Worm (Caenorhabditis elegans): ENCODE data around the gene prcc-1.

Gene prcc-1

DNA sequence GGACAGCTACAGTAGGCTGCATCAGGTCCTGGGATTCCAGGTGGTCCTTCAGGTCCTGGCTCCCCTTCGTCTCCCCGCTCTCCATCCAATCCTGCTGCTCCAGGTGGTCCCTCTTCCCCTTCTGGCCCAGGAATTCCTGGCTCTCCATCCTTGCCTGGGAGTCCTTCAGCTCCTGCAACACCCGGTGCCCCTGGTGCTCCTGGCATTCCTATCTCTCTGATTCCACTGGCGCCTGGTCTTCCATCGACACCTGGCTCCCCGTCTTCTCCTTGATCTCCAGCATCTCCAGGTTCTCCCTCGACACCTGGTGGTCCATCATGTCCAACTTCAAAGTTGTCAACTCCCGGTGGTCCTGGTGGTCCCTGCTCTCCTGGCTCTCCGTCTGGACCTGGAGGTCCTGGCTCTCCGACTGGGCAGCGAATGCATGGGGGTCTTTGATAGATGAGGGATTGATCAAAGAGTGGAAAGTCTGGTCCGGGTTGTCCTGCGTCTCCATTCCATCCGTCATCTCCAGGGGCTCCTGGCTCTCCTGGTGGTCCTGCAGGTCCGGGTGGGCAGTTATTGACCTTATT is 3.8 kb downstream of the prcc-1 start:
- no peak for TF ChIP-seq ceh-8 (GFP tag; optimal IDR thresholded peaks at IDR 0.05)
- TF ChIP-seq ets-5 (GFP tag; IDR thresholded peaks at IDR 0.05): no peak
- TF ChIP-seq egl-13 (tag; optimal IDR thresholded peaks at IDR 0.05): no peak
- no peak for TF ChIP-seq snu-23 (GFP tag; optimal IDR thresholded peaks at IDR 0.05)
- TF ChIP-seq lin-13 (GFP tag; optimal IDR thresholded peaks at IDR 0.05): no peak
- no peak for TF ChIP-seq zip-4 (GFP tag; optimal IDR thresholded peaks at IDR 0.05)

DNA sequence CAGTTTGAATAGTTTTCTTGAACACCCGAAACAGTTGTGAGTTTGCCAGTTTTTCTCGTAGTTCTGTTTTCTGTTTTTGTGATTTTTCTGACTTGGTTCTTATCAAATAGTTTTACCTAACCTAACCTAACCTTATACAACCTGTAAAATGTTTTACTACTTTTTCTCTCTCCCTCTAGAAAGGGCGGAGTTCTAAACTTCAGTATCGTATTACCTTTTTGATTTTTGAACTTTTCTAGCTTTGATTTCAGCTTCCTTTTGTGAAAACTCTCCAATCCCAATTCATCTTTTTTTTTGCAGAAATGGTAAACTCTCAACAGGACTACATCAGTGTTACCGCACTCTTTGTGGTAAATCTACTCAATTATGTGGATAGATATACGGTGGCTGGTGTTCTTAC is 6.9 kb downstream of the prcc-1 start, which contains the start of gene spin-2:
Gene spin-2, plus strand, starts transcription at position 301 of the 400 bp plus-strand sequence.
- TF ChIP-seq ztf-11 (tag; optimal IDR thresholded peaks at IDR 0.05): no peak
- TF ChIP-seq nhr-20 (tag; optimal IDR thresholded peaks at IDR 0.05): no peak
- TF ChIP-seq pag-3 (tag; optimal IDR thresholded peaks at IDR 0.05; ENCODE audit: borderline replicate concordance, insufficient read depth): no peak
- TF ChIP-seq mep-1 (tag; optimal IDR thresholded peaks at IDR 0.05): no peak
- no peak for TF ChIP-seq xbp-1 (tag; optimal IDR thresholded peaks at IDR 0.05)
- no peak for TF ChIP-seq sup-37 (GFP tag; optimal IDR thresholded peaks at IDR 0.05)
- no peak for TF ChIP-seq mdl-1 (tag; optimal IDR thresholded peaks at IDR 0.05)
- no peak for TF ChIP-seq hlh-4 (tag; optimal IDR thresholded peaks at IDR 0.05)
- TF ChIP-seq unc-130 (tag; optimal IDR thresholded peaks at IDR 0.05): no peak
- no peak for TF ChIP-seq egl-27 (tag; optimal IDR thresholded peaks at IDR 0.05)
- TF ChIP-seq nhr-12 (tag; optimal IDR thresholded peaks at IDR 0.05): no peak
- no peak for TF ChIP-seq ceh-82 (tag; optimal IDR thresholded peaks at IDR 0.05)

DNA sequence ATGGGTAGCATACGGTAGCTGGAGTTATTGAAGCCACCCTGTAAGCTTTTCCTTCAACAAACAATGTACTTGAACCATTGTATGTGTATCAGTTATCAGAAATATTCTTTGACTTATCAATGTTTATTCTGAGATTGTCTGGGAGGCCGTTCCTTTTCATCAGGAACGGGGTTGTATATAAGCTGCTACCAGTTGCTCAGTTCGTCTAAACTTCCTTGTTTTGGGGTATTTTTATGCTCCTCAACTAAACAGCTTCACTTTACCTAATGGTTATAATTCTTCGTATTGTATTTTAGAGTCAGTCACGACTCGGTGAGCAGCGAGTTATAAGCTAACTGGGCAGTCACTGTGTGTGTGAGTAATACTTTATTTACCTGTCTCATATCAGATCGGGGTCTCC is 7.9 kb downstream of the prcc-1 start:
- TF ChIP-seq lir-3 (tag; optimal IDR thresholded peaks at IDR 0.05; ENCODE audit: poor library complexity): no peak
- no peak for TF ChIP-seq egl-13 (tag; optimal IDR thresholded peaks at IDR 0.05)
- TF ChIP-seq nhr-71 (tag; optimal IDR thresholded peaks at IDR 0.05): no peak
- no peak for TF ChIP-seq lin-39 (tag; optimal IDR thresholded peaks at IDR 0.05)
- TF ChIP-seq pqm-1 (tag; optimal IDR thresholded peaks at IDR 0.05): no peak
- TF ChIP-seq sptf-1 (tag; optimal IDR thresholded peaks at IDR 0.05): no peak
- no peak for TF ChIP-seq efl-3 (GFP tag; optimal IDR thresholded peaks at IDR 0.05)

DNA sequence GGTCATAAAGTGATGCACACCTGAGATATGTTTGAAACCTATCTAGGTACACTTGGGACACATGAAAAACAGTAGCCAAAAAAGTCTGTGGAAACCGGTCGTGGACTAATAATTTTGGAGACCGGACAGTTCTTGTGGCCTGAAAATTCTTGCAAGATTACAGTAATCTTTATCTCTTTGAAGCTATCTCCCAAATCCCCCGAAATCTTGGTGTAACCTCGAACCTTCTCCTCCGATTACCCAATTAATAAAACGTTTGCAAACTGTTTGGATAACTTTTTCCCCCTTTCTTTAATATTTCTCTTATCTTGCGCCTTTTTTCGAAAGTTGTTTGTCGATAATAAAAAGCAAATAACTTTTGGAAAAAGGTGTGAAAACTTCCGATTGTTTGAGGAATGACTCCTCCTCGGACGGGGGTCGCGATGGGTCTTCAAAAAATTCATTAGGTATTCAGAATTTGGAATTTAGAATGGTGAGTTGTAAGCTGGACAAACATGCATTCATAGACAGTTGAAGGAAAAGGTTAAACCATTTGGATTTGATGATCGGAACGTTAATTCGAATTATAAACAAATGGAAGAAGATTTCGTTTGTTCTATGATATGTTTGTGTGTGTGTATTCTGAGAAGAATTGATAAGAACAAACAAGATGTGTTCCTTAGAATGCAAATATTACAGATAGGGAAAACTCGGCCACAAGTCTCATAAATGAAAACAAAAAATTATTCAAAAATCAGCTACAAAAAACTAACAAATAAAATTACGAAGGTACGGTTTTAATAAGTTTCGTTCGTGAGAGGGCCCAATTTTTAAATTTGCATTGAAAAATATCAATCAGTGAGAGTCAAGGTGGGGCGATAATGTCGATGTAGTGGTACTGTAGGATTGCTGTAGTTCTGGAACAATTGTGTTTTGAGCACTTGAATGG is 10.5 kb downstream of the prcc-1 start:
- no peak for TF ChIP-seq fkh-4 (tag; optimal IDR thresholded peaks at IDR 0.05; ENCODE audit: borderline replicate concordance)
- no peak for TF ChIP-seq nhr-84 (tag; optimal IDR thresholded peaks at IDR 0.05)
- TF ChIP-seq isw-1 (GFP tag; IDR thresholded peaks at IDR 0.05): no peak
- no peak for TF ChIP-seq lsy-2 (tag; optimal IDR thresholded peaks at IDR 0.05)
- peak; percentile 67 for TF ChIP-seq ama-1 (optimal IDR thresholded peaks at IDR 0.05)
- no peak for TF ChIP-seq ets-5 (GFP tag; IDR thresholded peaks at IDR 0.05)
- peak; percentile 24 for TF ChIP-seq snu-23 (GFP tag; optimal IDR thresholded peaks at IDR 0.05)
- peak; percentile 4 for TF ChIP-seq blmp-1 (tag; optimal IDR thresholded peaks at IDR 0.05)
- no peak for TF ChIP-seq pqm-1 (tag; optimal IDR thresholded peaks at IDR 0.05)
- TF ChIP-seq nhr-71 (tag; optimal IDR thresholded peaks at IDR 0.05): peak; percentile 48
- TF ChIP-seq hlh-17 (GFP tag; optimal IDR thresholded peaks at IDR 0.05; ENCODE audit: borderline replicate concordance): no peak
- TF ChIP-seq unc-86 (tag; optimal IDR thresholded peaks at IDR 0.05): no peak
- TF ChIP-seq nhr-20 (tag; optimal IDR thresholded peaks at IDR 0.05): peak; percentile 32
- TF ChIP-seq sup-37 (GFP tag; optimal IDR thresholded peaks at IDR 0.05): no peak
- no peak for TF ChIP-seq F16B12.6 (tag; optimal IDR thresholded peaks at IDR 0.05)
- TF ChIP-seq lin-35 (GFP tag; optimal IDR thresholded peaks at IDR 0.05): peak in 1 of 2 experiments; percentile 26
- TF ChIP-seq zag-1 (tag; optimal IDR thresholded peaks at IDR 0.05): no peak
- TF ChIP-seq grh-1 (GFP tag; IDR thresholded peaks at IDR 0.05): peak; percentile 31; the same call in 1 of the 2 replicates
- no peak for TF ChIP-seq irx-1 (tag; optimal IDR thresholded peaks at IDR 0.05)
- peak; percentile 54 for TF ChIP-seq nhr-85 (tag)
- no peak for TF ChIP-seq sptf-1 (tag; optimal IDR thresholded peaks at IDR 0.05)
- no peak for TF ChIP-seq fkh-8 (tag; optimal IDR thresholded peaks at IDR 0.05)
- peak; percentile 30 for TF ChIP-seq nhr-47 (tag; optimal IDR thresholded peaks at IDR 0.05)
- peak; percentile 28 for TF ChIP-seq nhr-90 (tag; optimal IDR thresholded peaks at IDR 0.05; ENCODE audit: poor library complexity)
